Fruit fly (Drosophila melanogaster) whole organism, wandering third instar larva: ENCODE measurements around the gene CG34160.

Source experiments
- Hr78 ChIP-seq: fragments of >200 bp; optimal IDR thresholded peaks from 2 replicates; lab custom pipeline; 2017; ENCODE audit warnings: missing biosample characterization, missing genetic modification characterization
- Mio ChIP-seq: sonication (Bioruptor generic); optimal IDR thresholded peaks from 2 replicates; lab custom pipeline; 2016; ENCODE audit warnings: missing biosample characterization, missing genetic modification characterization
- Myc ChIP-seq: fragments of >200 bp; optimal IDR thresholded peaks from 2 replicates; lab custom pipeline; 2017
- dmrt93B ChIP-seq: fragments of 200-800 bp; sonication (Bioruptor generic); optimal IDR thresholded peaks from 2 replicates; lab custom pipeline; 2018; ENCODE audit warnings: missing biosample characterization, mild to moderate bottlenecking, missing genetic modification characterization
- pan ChIP-seq: fragments of >200 bp; optimal IDR thresholded peaks from 2 replicates; lab custom pipeline; 2017
- psq ChIP-seq: fragments of 200-800 bp; sonication (Bioruptor generic); optimal IDR thresholded peaks from 3 replicates; lab custom pipeline; 2017; ENCODE audit warnings: missing biosample characterization, mild to moderate bottlenecking, missing genetic modification characterization, moderate library complexity
- tai ChIP-seq: sonication (Bioruptor generic); optimal IDR thresholded peaks from 2 replicates; lab custom pipeline; 2016; ENCODE audit warnings: missing biosample characterization, missing genetic modification characterization
- woc ChIP-seq: sonication (Bioruptor generic); optimal IDR thresholded peaks from 2 replicates; lab custom pipeline; 2016; ENCODE audit warnings: missing biosample characterization, mild to moderate bottlenecking, missing genetic modification characterization

DNA sequence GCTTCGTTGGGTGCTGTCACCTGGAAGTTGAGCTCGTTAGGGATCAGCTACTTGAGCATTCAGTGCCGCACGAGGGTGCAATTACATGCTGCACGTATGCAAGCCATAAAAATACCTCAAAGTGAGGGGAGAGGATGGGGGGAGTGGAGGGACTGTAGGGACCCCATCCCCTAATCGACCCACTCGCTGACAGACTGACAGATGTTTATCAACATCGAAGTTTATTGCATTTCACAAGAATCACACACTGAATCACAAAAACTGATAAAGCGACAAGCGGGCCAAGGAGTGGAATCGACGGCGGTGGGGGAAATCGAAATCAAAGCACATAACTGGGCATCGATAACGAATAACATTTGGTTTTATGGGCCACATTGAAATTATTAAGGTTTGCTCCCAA, 24.9 kb upstream of the CG34160 start:
- TF ChIP-seq tai (GFP tag; lab: Kevin White, UChicago) (no peak), Hr78 (GFP tag; lab: Kevin White, UChicago) (no peak), woc (GFP tag; lab: Kevin White, UChicago) (no peak), Mio (GFP tag; lab: Kevin White, UChicago) (no peak), dmrt93B (GFP tag; lab: Kevin White, UChicago) (no peak), psq (GFP tag; lab: Kevin White, UChicago) (no peak), Myc (no peak), pan (no peak)
